In the genomic region with DNA sequence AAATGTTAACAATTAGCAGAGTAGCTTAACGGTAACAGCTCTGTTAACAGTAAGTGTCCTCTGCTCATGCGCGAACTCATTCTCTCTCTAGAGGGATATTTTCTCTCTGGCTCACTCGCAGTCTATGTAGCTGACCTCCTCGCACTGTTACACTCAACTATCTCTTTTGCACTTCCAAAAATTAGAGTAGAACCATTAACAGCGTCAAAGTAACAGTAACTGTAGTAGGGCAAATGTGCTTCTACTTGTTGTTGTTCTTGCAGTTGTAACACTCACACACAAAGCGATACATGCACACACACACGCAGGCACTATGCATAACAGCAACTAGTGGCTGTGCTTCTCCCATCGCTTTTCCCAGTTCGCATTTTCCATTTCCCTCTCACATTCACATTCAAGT, we compare ENCODE assay signal across 1 fruit fly cellular context.
TF ChIP-seq lines count a peak whose summit lies in the region.

No protein-coding gene starts in this region.

TF ChIP-seq in whole organism, embryonic, 481 proteins besides CTCF, POLR2A, EP300 and RAD21 (continued from another document):
- TF ChIP-seq Fer3 (tag; optimal IDR thresholded peaks at IDR 0.05; lab: Kevin White, UChicago), result no peak
- TF ChIP-seq odd (GFP tag; optimal IDR thresholded peaks at IDR 0.05; lab: Kevin White, UChicago), result no peak
- TF ChIP-seq HmgZ (tag; optimal IDR thresholded peaks at IDR 0.05; lab: Kevin White, UChicago), result no peak
- no peak for TF ChIP-seq Hand (GFP tag; optimal IDR thresholded peaks at IDR 0.05; lab: Kevin White, UChicago)
- peak; percentile 69 for TF ChIP-seq CG1832 (GFP tag; optimal IDR thresholded peaks at IDR 0.05; lab: Kevin White, UChicago)
- TF ChIP-seq CG6854 (GFP tag; optimal IDR thresholded peaks at IDR 0.05; lab: Kevin White, UChicago), result no peak
- TF ChIP-seq phol (tag; optimal IDR thresholded peaks at IDR 0.05; lab: Kevin White, UChicago), result no peak
- TF ChIP-seq Atf3 (GFP tag; optimal IDR thresholded peaks at IDR 0.05; lab: Kevin White, UChicago), result no peak
- TF ChIP-seq tio (GFP tag; optimal IDR thresholded peaks at IDR 0.05; lab: Kevin White, UChicago), result no peak
- TF ChIP-seq z (GFP tag; IDR thresholded peaks at IDR 0.05; lab: Robert Waterston, UW), result peak; percentile 50; the same call in 1 of the 3 replicates
- no peak for TF ChIP-seq CG13894 (tag; optimal IDR thresholded peaks at IDR 0.05; lab: Kevin White, UChicago)
- TF ChIP-seq Taf1 (GFP tag; IDR thresholded peaks at IDR 0.05; lab: Robert Waterston, UW), result no peak
- TF ChIP-seq Hr78 (GFP tag; optimal IDR thresholded peaks at IDR 0.05; lab: Kevin White, UChicago), result no peak
- no peak for TF ChIP-seq cad (GFP tag; optimal IDR thresholded peaks at IDR 0.05; lab: Kevin White, UChicago)
- TF ChIP-seq Meics (GFP tag; optimal IDR thresholded peaks at IDR 0.05; lab: Kevin White, UChicago), result no peak
- TF ChIP-seq CG9876 (GFP tag; optimal IDR thresholded peaks at IDR 0.05; lab: Kevin White, UChicago), result no peak
- TF ChIP-seq nerfin-1 (tag; optimal IDR thresholded peaks at IDR 0.05; lab: Kevin White, UChicago), result peak; percentile 51
- TF ChIP-seq Six4 (GFP tag; optimal IDR thresholded peaks at IDR 0.05; lab: Kevin White, UChicago), result no peak
- peak; percentile 65 to 79 for TF ChIP-seq Trl (optimal IDR thresholded peaks at IDR 0.05; lab: Kevin White, UChicago)
- TF ChIP-seq Trl (GFP tag; optimal IDR thresholded peaks at IDR 0.05; lab: Kevin White, UChicago), result no peak
- TF ChIP-seq CG5180 (GFP tag; optimal IDR thresholded peaks at IDR 0.05; lab: Kevin White, UChicago), result peak; percentile 17
- peak; percentile 96 for TF ChIP-seq scrt (GFP tag; optimal IDR thresholded peaks at IDR 0.05; lab: Kevin White, UChicago)
- TF ChIP-seq tgo (GFP tag; IDR thresholded peaks at IDR 0.05; lab: Robert Waterston, UW), result no peak
- no peak for TF ChIP-seq HLH3B (GFP tag; IDR thresholded peaks at IDR 0.05; lab: Robert Waterston, UW)
- 0 out of 2 replicates have a peak, but pooled peaks have one; percentile 25 for TF ChIP-seq cas (GFP tag; IDR thresholded peaks at IDR 0.05; lab: Robert Waterston, UW)
- TF ChIP-seq CG1233 (GFP tag; optimal IDR thresholded peaks at IDR 0.05; lab: Kevin White, UChicago), result no peak
- TF ChIP-seq CG8478 (optimal IDR thresholded peaks at IDR 0.05; lab: Kevin White, UChicago), result peak; percentile 90
- no peak for TF ChIP-seq CG30020 (tag; optimal IDR thresholded peaks at IDR 0.05; lab: Kevin White, UChicago)
- TF ChIP-seq Rfx (GFP tag; IDR thresholded peaks at IDR 0.05; lab: Robert Waterston, UW), result no peak
- TF ChIP-seq cg (GFP tag; optimal IDR thresholded peaks at IDR 0.05; lab: Kevin White, UChicago), result peak; percentile 64
- no peak for TF ChIP-seq Kr (GFP tag; optimal IDR thresholded peaks at IDR 0.05; lab: Kevin White, UChicago)
- no peak for TF ChIP-seq sim (GFP tag; IDR thresholded peaks at IDR 0.05; lab: Robert Waterston, UW)
- TF ChIP-seq slbo (GFP tag; IDR thresholded peaks at IDR 0.05; lab: Robert Waterston, UW), result no peak
- no peak for TF ChIP-seq Scr (GFP tag; IDR thresholded peaks at IDR 0.05; lab: Robert Waterston, UW; ENCODE audit: partially characterized antibody)
- no peak for TF ChIP-seq Oaz (GFP tag; IDR thresholded peaks at IDR 0.05; lab: Robert Waterston, UW)
- TF ChIP-seq CHES-1-like (GFP tag; optimal IDR thresholded peaks at IDR 0.05; lab: Kevin White, UChicago), result no peak
- no peak for TF ChIP-seq CG7963 (GFP tag; IDR thresholded peaks at IDR 0.05; lab: Robert Waterston, UW; ENCODE audit: partially characterized antibody)
- TF ChIP-seq CG14441 (GFP tag; IDR thresholded peaks at IDR 0.05; lab: Robert Waterston, UW), result no peak
- TF ChIP-seq Gsc (GFP tag; IDR thresholded peaks at IDR 0.05; lab: Robert Waterston, UW), result no peak
- TF ChIP-seq CG32772 (GFP tag; IDR thresholded peaks at IDR 0.05; lab: Robert Waterston, UW), result no peak
- peak; percentile 93 for TF ChIP-seq ewg (GFP tag; optimal IDR thresholded peaks at IDR 0.05; lab: Kevin White, UChicago)
- TF ChIP-seq sd (tag; optimal IDR thresholded peaks at IDR 0.05; lab: Kevin White, UChicago), result no peak
- TF ChIP-seq pfk (GFP tag; optimal IDR thresholded peaks at IDR 0.05; lab: Kevin White, UChicago), result no peak
- TF ChIP-seq CG14965 (GFP tag; optimal IDR thresholded peaks at IDR 0.05; lab: Kevin White, UChicago; ENCODE audit: borderline replicate concordance), result no peak
- TF ChIP-seq CG10565 (GFP tag; optimal IDR thresholded peaks at IDR 0.05; lab: Kevin White, UChicago), result no peak
- no peak for TF ChIP-seq dmrt11E (tag; optimal IDR thresholded peaks at IDR 0.05; lab: Kevin White, UChicago)
- TF ChIP-seq CG11456 (GFP tag; IDR thresholded peaks at IDR 0.05; lab: Robert Waterston, UW), result no peak
- TF ChIP-seq CG10979 (tag; optimal IDR thresholded peaks at IDR 0.05; lab: Kevin White, UChicago), result no peak
- TF ChIP-seq br (optimal IDR thresholded peaks at IDR 0.05; lab: Kevin White, UChicago), result no peak
- TF ChIP-seq kni (GFP tag; optimal IDR thresholded peaks at IDR 0.05; lab: Kevin White, UChicago), result peak; percentile 47
- no peak for TF ChIP-seq lmd (GFP tag; IDR thresholded peaks at IDR 0.05; lab: Robert Waterston, UW)
- TF ChIP-seq sug (tag; optimal IDR thresholded peaks at IDR 0.05; lab: Kevin White, UChicago), result no peak
- TF ChIP-seq CG17328 (GFP tag; IDR thresholded peaks at IDR 0.05; lab: Robert Waterston, UW), result no peak
- no peak for TF ChIP-seq trem (tag; optimal IDR thresholded peaks at IDR 0.05; lab: Kevin White, UChicago)
- TF ChIP-seq CG2199 (GFP tag; IDR thresholded peaks at IDR 0.05; lab: Robert Waterston, UW), result no peak
- no peak for TF ChIP-seq CG3281 (GFP tag; optimal IDR thresholded peaks at IDR 0.05; lab: Kevin White, UChicago)
- TF ChIP-seq row (GFP tag; IDR thresholded peaks at IDR 0.05; lab: Robert Waterston, UW), result no peak
- TF ChIP-seq Usf (GFP tag; optimal IDR thresholded peaks at IDR 0.05; lab: Kevin White, UChicago), result no peak
- TF ChIP-seq CG2678 (tag; optimal IDR thresholded peaks at IDR 0.05; lab: Kevin White, UChicago), result no peak
- TF ChIP-seq Nf-YB (GFP tag; optimal IDR thresholded peaks at IDR 0.05; lab: Kevin White, UChicago), result no peak
- TF ChIP-seq sens (GFP tag; lab: Kevin White, UChicago), result peak; percentile 52
- TF ChIP-seq CG4360 (GFP tag; IDR thresholded peaks at IDR 0.05; lab: Robert Waterston, UW), result peak; percentile 75
- peak; percentile 91 for TF ChIP-seq CG10321 (GFP tag; IDR thresholded peaks at IDR 0.05; lab: Robert Waterston, UW)
- TF ChIP-seq emc (GFP tag; optimal IDR thresholded peaks at IDR 0.05; lab: Kevin White, UChicago), result no peak
- no peak for TF ChIP-seq MESR4 (GFP tag; optimal IDR thresholded peaks at IDR 0.05; lab: Kevin White, UChicago)
- TF ChIP-seq onecut (GFP tag; IDR thresholded peaks at IDR 0.05; lab: Robert Waterston, UW), result peak; percentile 58
